Worm (Caenorhabditis elegans) whole organism, L4/young adult: ENCODE measurements around the gene tcl-2.

Experiments
- W03F9.2 ChIP-seq: fragments of 150-350 bp; optimal IDR thresholded peaks from 2 replicates; lab custom pipeline; 2014; ENCODE audit warnings: missing biosample characterization, missing genetic modification characterization
- dao-5 ChIP-seq: sonication (generic microtip); optimal IDR thresholded peaks from 2 replicates; lab custom pipeline; 2016; ENCODE audit warnings: missing genotype, missing genetic modification characterization, moderate library complexity, missing compliant biosample characterization
- him-1 ChIP-seq: sonication (generic microtip); optimal IDR thresholded peaks from 2 replicates; lab custom pipeline; 2016; ENCODE audit warnings: missing genotype, missing genetic modification reagents, missing genetic modification characterization, missing compliant biosample characterization

Gene tcl-2

ce11 chrIV:164777-165176 is 14.1 kb upstream of the tcl-2 start, which contains the start of gene cutl-24:
Gene cutl-24 (plus strand): TSS chrIV:165077.
- TF ChIP-seq him-1 (tag; lab: Kevin White, UChicago) = no peak
- no peak for TF ChIP-seq W03F9.2 (tag; lab: Kevin White, UChicago)

- TF ChIP-seq him-1 (tag; lab: Kevin White, UChicago) (no peak), dao-5 (tag; lab: Kevin White, UChicago) (no peak), W03F9.2 (tag; lab: Kevin White, UChicago) (no peak)
These were observed 7.8 kb upstream of the tcl-2 start for ce11 chrIV:171036-171435.

- TF ChIP-seq him-1 (tag; lab: Kevin White, UChicago) (no peak), W03F9.2 (tag; lab: Kevin White, UChicago) (no peak), dao-5 (tag; lab: Kevin White, UChicago) (no peak)
These were observed 5.9 kb upstream of the tcl-2 start for ce11 chrIV:172990-173389.

ce11 chrIV:174115-174514 is 4.8 kb upstream of the tcl-2 start:
- TF ChIP-seq him-1 (tag; lab: Kevin White, UChicago) = no peak
- no peak for TF ChIP-seq dao-5 (tag; lab: Kevin White, UChicago)
- TF ChIP-seq W03F9.2 (tag; lab: Kevin White, UChicago) = no peak

- TF ChIP-seq W03F9.2 (tag; lab: Kevin White, UChicago) (no peak), him-1 (tag; lab: Kevin White, UChicago) (no peak), dao-5 (tag; lab: Kevin White, UChicago) (no peak)
These were observed 3.2 kb upstream of the tcl-2 start for ce11 chrIV:175698-176097.

ce11 chrIV:177487-177886 is 1.4 kb upstream of the tcl-2 start:
- TF ChIP-seq W03F9.2 (tag; lab: Kevin White, UChicago) (no peak), dao-5 (tag; lab: Kevin White, UChicago) (no peak), him-1 (tag; lab: Kevin White, UChicago) (no peak)

- no peak for TF ChIP-seq him-1 (tag; lab: Kevin White, UChicago)
- TF ChIP-seq W03F9.2 (tag; lab: Kevin White, UChicago) = no peak
- TF ChIP-seq dao-5 (tag; lab: Kevin White, UChicago) = no peak
These were observed 817 bp downstream of the tcl-2 start for ce11 chrIV:179700-180099.

- no peak for TF ChIP-seq W03F9.2 (tag; lab: Kevin White, UChicago)
These were observed 4.6 kb downstream of the tcl-2 start for ce11 chrIV:183519-183918.

ce11 chrIV:184184-184583 is 5.3 kb downstream of the tcl-2 start, which contains the start of gene pnc-1:
Gene pnc-1 (plus strand): TSS chrIV:184484.
- no peak for TF ChIP-seq W03F9.2 (tag; lab: Kevin White, UChicago)
- TF ChIP-seq him-1 (tag; lab: Kevin White, UChicago) = no peak
- TF ChIP-seq dao-5 (tag; lab: Kevin White, UChicago) = no peak

ce11 chrIV:186110-186509 is 7.2 kb downstream of the tcl-2 start:
- TF ChIP-seq dao-5 (tag; lab: Kevin White, UChicago) (no peak), W03F9.2 (tag; lab: Kevin White, UChicago) (no peak), him-1 (tag; lab: Kevin White, UChicago) (no peak)

- TF ChIP-seq dao-5 (tag; lab: Kevin White, UChicago) = no peak
- no peak for TF ChIP-seq him-1 (tag; lab: Kevin White, UChicago)
- TF ChIP-seq W03F9.2 (tag; lab: Kevin White, UChicago) = no peak
These were observed 8.5 kb downstream of the tcl-2 start for ce11 chrIV:187336-187735.

ce11 chrIV:189087-189486 is 10.2 kb downstream of the tcl-2 start:
- TF ChIP-seq W03F9.2 (tag; lab: Kevin White, UChicago) (no peak), dao-5 (tag; lab: Kevin White, UChicago) (no peak), him-1 (tag; lab: Kevin White, UChicago) (no peak)

ce11 chrIV:192046-192445 is 13.2 kb downstream of the tcl-2 start, which contains the start of gene Y38C1AA.12:
Gene Y38C1AA.12 (plus strand): TSS chrIV:192256.
- TF ChIP-seq him-1 (tag; lab: Kevin White, UChicago) (peak; percentile 42), dao-5 (tag; lab: Kevin White, UChicago) (no peak), W03F9.2 (tag; lab: Kevin White, UChicago) (peak; percentile 80)

- TF ChIP-seq dao-5 (tag; lab: Kevin White, UChicago) = no peak
- no peak for TF ChIP-seq W03F9.2 (tag; lab: Kevin White, UChicago)
- no peak for TF ChIP-seq him-1 (tag; lab: Kevin White, UChicago)
These were observed 15.6 kb downstream of the tcl-2 start, which contains the start of gene csn-3 for ce11 chrIV:194442-194841. Gene csn-3 (plus strand): TSS chrIV:194742.
